Worm (Caenorhabditis elegans) whole organism, dauer: ENCODE results near the gene dhhc-6.

Source experiments
- unc-62 ChIP-seq: sonication (generic microtip); optimal IDR thresholded peaks from 2 replicates; lab custom pipeline; 2017; ENCODE audit warnings: missing biosample characterization, missing genetic modification reagents, missing genetic modification characterization

dhhc-6 gene

ce11 chrIV:12105558-12105957, 19.2 kb upstream of the dhhc-6 start, which contains the start of gene M18.3:
TSS of gene M18.3 (plus strand) at chrIV:12105858.
- TF ChIP-seq unc-62 (GFP tag; lab: Kevin White, UChicago) = no peak

- no peak for TF ChIP-seq unc-62 (GFP tag; lab: Kevin White, UChicago)
These were observed 15.6 kb upstream of the dhhc-6 start for ce11 chrIV:12108984-12109657.

ce11 chrIV:12109743-12110142, 15.0 kb upstream of the dhhc-6 start:
- no peak for TF ChIP-seq unc-62 (GFP tag; lab: Kevin White, UChicago)

- TF ChIP-seq unc-62 (GFP tag; lab: Kevin White, UChicago) = no peak
These were observed 14.4 kb upstream of the dhhc-6 start, which contains the start of gene col-129 for ce11 chrIV:12110339-12110738. TSS of gene col-129 (minus strand) at chrIV:12110439.

- TF ChIP-seq unc-62 (GFP tag; lab: Kevin White, UChicago) = no peak
These were observed 13.3 kb upstream of the dhhc-6 start, which contains the start of gene dlc-2 for ce11 chrIV:12111477-12111876. TSS of gene dlc-2 (minus strand) at chrIV:12111577.

ce11 chrIV:12113056-12113455, 11.7 kb upstream of the dhhc-6 start:
- TF ChIP-seq unc-62 (GFP tag; lab: Kevin White, UChicago) = no peak

ce11 chrIV:12114498-12114897, 10.3 kb upstream of the dhhc-6 start:
- TF ChIP-seq unc-62 (GFP tag; lab: Kevin White, UChicago) = no peak

- TF ChIP-seq unc-62 (GFP tag; lab: Kevin White, UChicago) = no peak
These were observed 4.2 kb upstream of the dhhc-6 start for ce11 chrIV:12120536-12120935.

ce11 chrIV:12121076-12121475, 3.7 kb upstream of the dhhc-6 start, which contains the start of the genes ddb-1 and M18.6:
TSS of gene ddb-1 (minus strand) at chrIV:12121165.
TSS of gene M18.6 (plus strand) at chrIV:12121310.
- no peak for TF ChIP-seq unc-62 (GFP tag; lab: Kevin White, UChicago)

ce11 chrIV:12122874-12123664, 1.7 kb upstream of the dhhc-6 start, which contains the start of gene aly-3:
TSS of gene aly-3 (plus strand) at chrIV:12123282.
- no peak for TF ChIP-seq unc-62 (GFP tag; lab: Kevin White, UChicago)

- no peak for TF ChIP-seq unc-62 (GFP tag; lab: Kevin White, UChicago)
These were observed 2.2 kb downstream of the dhhc-6 start for ce11 chrIV:12126740-12127472.

- no peak for TF ChIP-seq unc-62 (GFP tag; lab: Kevin White, UChicago)
These were observed 3.1 kb downstream of the dhhc-6 start for ce11 chrIV:12127838-12128237.

- no peak for TF ChIP-seq unc-62 (GFP tag; lab: Kevin White, UChicago)
These were observed 4.0 kb downstream of the dhhc-6 start for ce11 chrIV:12128708-12129107.

ce11 chrIV:12129204-12129603, 4.5 kb downstream of the dhhc-6 start, which contains the start of gene lin-24:
TSS of gene lin-24 (plus strand) at chrIV:12129504.
- TF ChIP-seq unc-62 (GFP tag; lab: Kevin White, UChicago) = no peak

- TF ChIP-seq unc-62 (GFP tag; lab: Kevin White, UChicago) = no peak
These were observed 6.7 kb downstream of the dhhc-6 start for ce11 chrIV:12131308-12132072.
